Fruit fly (Drosophila melanogaster): ENCODE results near the gene Osi19.

DNA sequence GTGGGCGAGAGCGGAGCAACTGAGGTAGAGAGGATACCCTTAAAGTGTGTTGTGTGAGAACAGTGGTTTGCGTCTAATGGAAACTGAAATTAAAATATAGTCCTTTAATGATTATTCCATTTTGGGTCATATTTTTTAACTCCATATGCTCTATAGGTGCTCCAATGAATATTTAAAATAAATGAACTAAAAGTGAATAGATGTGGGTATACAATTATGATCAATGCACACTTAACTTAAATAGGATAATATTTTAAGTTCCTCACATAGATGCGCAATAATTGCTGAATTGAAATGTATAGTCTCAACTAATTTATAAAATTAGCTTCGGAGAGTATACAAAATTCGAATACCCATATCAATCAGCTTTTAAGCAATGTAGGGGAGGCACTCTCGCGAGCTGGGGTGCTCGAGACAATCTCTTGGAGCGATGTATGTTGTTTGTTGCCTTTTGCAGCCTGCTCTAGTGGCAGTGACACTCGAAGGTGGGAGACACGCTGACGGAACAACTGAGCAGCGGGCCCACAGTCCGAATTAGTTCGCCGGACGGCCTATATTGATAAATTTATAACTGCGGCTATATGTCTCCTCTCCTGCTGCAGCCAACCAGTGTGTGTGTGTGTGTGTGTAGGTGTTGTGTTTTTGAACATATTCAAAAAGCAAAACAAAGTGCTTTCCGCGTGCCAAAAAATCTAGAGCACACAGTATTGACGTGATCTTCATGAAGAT is 18.6 kb downstream of the Osi19 start:
- TF ChIP-seq fru (GFP tag; optimal IDR thresholded peaks at IDR 0.05) (peak; percentile 87), psq (GFP tag; optimal IDR thresholded peaks at IDR 0.05) (peak; percentile 91), CG32264 (GFP tag; optimal IDR thresholded peaks at IDR 0.05) (no peak), h (GFP tag; optimal IDR thresholded peaks at IDR 0.05) (peak; percentile 83), Dfd (GFP tag; optimal IDR thresholded peaks at IDR 0.05) (no peak), Rel (GFP tag; optimal IDR thresholded peaks at IDR 0.05) (no peak), Rel (tag; optimal IDR thresholded peaks at IDR 0.05) (no peak), CG9705 (GFP tag; optimal IDR thresholded peaks at IDR 0.05) (peak; percentile 33), dsf (GFP tag; optimal IDR thresholded peaks at IDR 0.05; ENCODE audit: borderline replicate concordance) (peak; percentile 30)

Data from whole organism, wandering third instar larva.